Fruit fly (Drosophila melanogaster): ENCODE measurements around the gene CG12605.

CG12605 gene

dm6 chr3L:4007256-4007655 lies 42.7 kb upstream of the CG12605 start (continued):
- no peak for TF ChIP-seq kni (GFP tag; optimal IDR thresholded peaks at IDR 0.05)

dm6 chr3L:4003316-4003715 lies 38.7 kb upstream of the CG12605 start, which contains the start of gene CG14985:
Gene CG14985, plus strand, starts transcription at chr3L:4003474.
- TF ChIP-seq fd64A (GFP tag; optimal IDR thresholded peaks at IDR 0.05) (no peak), CG43689 (GFP tag; IDR thresholded peaks at IDR 0.05) (no peak), sd (tag; optimal IDR thresholded peaks at IDR 0.05) (peak; percentile 55), gcm2 (GFP tag; optimal IDR thresholded peaks at IDR 0.05) (no peak), CG9932 (GFP tag; IDR thresholded peaks at IDR 0.05) (no peak), CG17912 (GFP tag; optimal IDR thresholded peaks at IDR 0.05) (no peak), Deaf1 (tag; optimal IDR thresholded peaks at IDR 0.05) (no peak), CG11695 (GFP tag; IDR thresholded peaks at IDR 0.05) (no peak), Doc3 (GFP tag; IDR thresholded peaks at IDR 0.05; ENCODE audit: partially characterized antibody) (no peak), CG1602 (GFP tag; optimal IDR thresholded peaks at IDR 0.05) (no peak), CG9797 (GFP tag; optimal IDR thresholded peaks at IDR 0.05) (peak; percentile 62), cad (GFP tag; optimal IDR thresholded peaks at IDR 0.05) (no peak), grau (tag; optimal IDR thresholded peaks at IDR 0.05) (no peak), ssp (GFP tag; IDR thresholded peaks at IDR 0.05) (no peak), sr (GFP tag; IDR thresholded peaks at IDR 0.05) (no peak), lbe (GFP tag; optimal IDR thresholded peaks at IDR 0.05) (no peak), sob (GFP tag; IDR thresholded peaks at IDR 0.05) (no peak), MESR4 (GFP tag; optimal IDR thresholded peaks at IDR 0.05) (peak; percentile 52), Abd-B (GFP tag; optimal IDR thresholded peaks at IDR 0.05) (no peak), CG2202 (tag; optimal IDR thresholded peaks at IDR 0.05) (no peak), salm (tag; optimal IDR thresholded peaks at IDR 0.05) (no peak), CG13287 (GFP tag; IDR thresholded peaks at IDR 0.05; ENCODE audit: partially characterized antibody) (0 out of 2 replicates have a peak, but pooled peaks have one; percentile 12), MBD-R2 (GFP tag; IDR thresholded peaks at IDR 0.05) (peak; percentile 55), phol (tag; optimal IDR thresholded peaks at IDR 0.05) (no peak), HLH3B (GFP tag; IDR thresholded peaks at IDR 0.05) (no peak), Antp (GFP tag; optimal IDR thresholded peaks at IDR 0.05) (no peak), CG16863 (GFP tag; optimal IDR thresholded peaks at IDR 0.05) (no peak), Bteb2 (GFP tag; optimal IDR thresholded peaks at IDR 0.05) (no peak), gfzf (GFP tag; optimal IDR thresholded peaks at IDR 0.05) (peak; percentile 69), seq (GFP tag; IDR thresholded peaks at IDR 0.05) (no peak), CG2116 (GFP tag; optimal IDR thresholded peaks at IDR 0.05) (peak; percentile 6), Sox100B (GFP tag; optimal IDR thresholded peaks at IDR 0.05) (no peak), Dp (GFP tag; optimal IDR thresholded peaks at IDR 0.05) (peak; percentile 48), CTCF (GFP tag; optimal IDR thresholded peaks at IDR 0.05) (no peak), ewg (GFP tag; optimal IDR thresholded peaks at IDR 0.05) (no peak), pho (GFP tag; optimal IDR thresholded peaks at IDR 0.05) (no peak), CG12769 (tag; optimal IDR thresholded peaks at IDR 0.05) (no peak), wek (GFP tag; optimal IDR thresholded peaks at IDR 0.05) (no peak), Eip74EF (GFP tag; optimal IDR thresholded peaks at IDR 0.05) (no peak), esg (GFP tag; conservative IDR thresholded peaks at IDR 0.05) (no peak), ranshi (GFP tag; IDR thresholded peaks at IDR 0.05) (no peak), CG12155 (GFP tag; optimal IDR thresholded peaks at IDR 0.05) (no peak), E2f2 (GFP tag; IDR thresholded peaks at IDR 0.05) (peak; percentile 56), ase (GFP tag; IDR thresholded peaks at IDR 0.05) (no peak), CG13123 (GFP tag; optimal IDR thresholded peaks at IDR 0.05) (no peak), bowl (GFP tag; IDR thresholded peaks at IDR 0.05) (no peak), Xrp1 (GFP tag; IDR thresholded peaks at IDR 0.05) (no peak), CG11723 (GFP tag; optimal IDR thresholded peaks at IDR 0.05) (no peak), Hmr (GFP tag; optimal IDR thresholded peaks at IDR 0.05) (no peak), CG7928 (GFP tag; optimal IDR thresholded peaks at IDR 0.05) (no peak)
